4 fruit fly cellular contexts compared by ENCODE assay signal in genomic region chr2L:14409428-14409933, dm6.
TF ChIP-seq lines count a peak whose summit lies in the region.

TSS of gene elB (minus strand) at chr2L:14409549.

TF ChIP-seq in whole organism, adult, 20 proteins besides CTCF, POLR2A, EP300 and RAD21 (continued from another document):
- TF ChIP-seq CG5204 (GFP tag; optimal IDR thresholded peaks at IDR 0.05; lab: Kevin White, UChicago), result no peak
- peak; percentile 34 for TF ChIP-seq pad (GFP tag; optimal IDR thresholded peaks at IDR 0.05; lab: Kevin White, UChicago)

TF ChIP-seq in whole organism, embryonic, 481 proteins besides CTCF, POLR2A, EP300 and RAD21 (continued from another document and continues in another):
- TF ChIP-seq az2 (GFP tag; optimal IDR thresholded peaks at IDR 0.05; lab: Kevin White, UChicago) (no peak), CG9932 (GFP tag; IDR thresholded peaks at IDR 0.05; lab: Robert Waterston, UW) (peak; percentile 39; the same call in 1 of the 2 replicates), Bgb (GFP tag; IDR thresholded peaks at IDR 0.05; lab: Robert Waterston, UW; ENCODE audit: partially characterized antibody) (peak; percentile 40; the same call in 1 of the 2 replicates), TFAM (GFP tag; optimal IDR thresholded peaks at IDR 0.05; lab: Kevin White, UChicago) (no peak), CG1647 (GFP tag; optimal IDR thresholded peaks at IDR 0.05; lab: Kevin White, UChicago) (no peak), sna (GFP tag; IDR thresholded peaks at IDR 0.05; lab: Robert Waterston, UW; ENCODE audit: partially characterized antibody) (peak; percentile 70), nom (GFP tag; optimal IDR thresholded peaks at IDR 0.05; lab: Kevin White, UChicago) (peak; percentile 48), sqz (GFP tag; optimal IDR thresholded peaks at IDR 0.05; lab: Kevin White, UChicago) (peak; percentile 1), slbo (GFP tag; IDR thresholded peaks at IDR 0.05; lab: Robert Waterston, UW) (0 out of 2 replicates have a peak, but pooled peaks have one; percentile 23), ab (GFP tag; optimal IDR thresholded peaks at IDR 0.05; lab: Kevin White, UChicago) (no peak), scrt (GFP tag; optimal IDR thresholded peaks at IDR 0.05; lab: Kevin White, UChicago) (peak; percentile 99), CG14965 (GFP tag; optimal IDR thresholded peaks at IDR 0.05; lab: Kevin White, UChicago; ENCODE audit: borderline replicate concordance) (no peak), zen2 (GFP tag; IDR thresholded peaks at IDR 0.05; lab: Robert Waterston, UW; ENCODE audit: partially characterized antibody) (peak; percentile 91), CG11504 (tag; optimal IDR thresholded peaks at IDR 0.05; lab: Kevin White, UChicago) (no peak), CG11696 (GFP tag; IDR thresholded peaks at IDR 0.05; lab: Robert Waterston, UW) (no peak; the same call in 1 of the 2 replicates), Ptx1 (GFP tag; IDR thresholded peaks at IDR 0.05; lab: Robert Waterston, UW) (no peak), CG33557 (GFP tag; optimal IDR thresholded peaks at IDR 0.05; lab: Kevin White, UChicago) (no peak), CG17568 (GFP tag; optimal IDR thresholded peaks at IDR 0.05; lab: Kevin White, UChicago) (peak; percentile 15), bsh (GFP tag; optimal IDR thresholded peaks at IDR 0.05; lab: Kevin White, UChicago) (peak in 1 of 2 experiments; percentile 12), CG8290 (GFP tag; optimal IDR thresholded peaks at IDR 0.05; lab: Kevin White, UChicago) (no peak), CG8290 (tag; optimal IDR thresholded peaks at IDR 0.05; lab: Kevin White, UChicago) (peak in 1 of 2 experiments; percentile 64), kni (GFP tag; optimal IDR thresholded peaks at IDR 0.05; lab: Kevin White, UChicago) (peak; percentile 78), grau (tag; optimal IDR thresholded peaks at IDR 0.05; lab: Kevin White, UChicago) (no peak), peb (GFP tag; IDR thresholded peaks at IDR 0.05; lab: Robert Waterston, UW) (0 out of 2 replicates have a peak, but pooled peaks have one; percentile 13), sisA (GFP tag; IDR thresholded peaks at IDR 0.05; lab: Robert Waterston, UW) (no peak), gfzf (GFP tag; optimal IDR thresholded peaks at IDR 0.05; lab: Kevin White, UChicago) (no peak), CG11456 (GFP tag; IDR thresholded peaks at IDR 0.05; lab: Robert Waterston, UW) (no peak), CG18619 (GFP tag; optimal IDR thresholded peaks at IDR 0.05; lab: Kevin White, UChicago) (peak; percentile 8), CG10321 (GFP tag; IDR thresholded peaks at IDR 0.05; lab: Robert Waterston, UW) (0 out of 2 replicates have a peak, but pooled peaks have one; percentile 6), CG11247 (GFP tag; IDR thresholded peaks at IDR 0.05; lab: Robert Waterston, UW) (no peak), CG30403 (GFP tag; optimal IDR thresholded peaks at IDR 0.05; lab: Kevin White, UChicago) (no peak), CG18011 (GFP tag; optimal IDR thresholded peaks at IDR 0.05; lab: Kevin White, UChicago) (no peak), CG32532 (GFP tag; IDR thresholded peaks at IDR 0.05; lab: Robert Waterston, UW) (peak; percentile 80; the same call in 1 of the 2 replicates), Max (GFP tag; optimal IDR thresholded peaks at IDR 0.05; lab: Kevin White, UChicago) (no peak), nau (GFP tag; optimal IDR thresholded peaks at IDR 0.05; lab: Kevin White, UChicago) (peak; percentile 23), chinmo (GFP tag; IDR thresholded peaks at IDR 0.05; lab: Robert Waterston, UW; ENCODE audit: partially characterized antibody) (peak; percentile 96; the same call in 3 of the 4 replicates), sob (GFP tag; IDR thresholded peaks at IDR 0.05; lab: Robert Waterston, UW) (peak; percentile 64; the same call in 1 of the 2 replicates), Atf-2 (GFP tag; optimal IDR thresholded peaks at IDR 0.05; lab: Kevin White, UChicago) (no peak), Bdp1 (GFP tag; optimal IDR thresholded peaks at IDR 0.05; lab: Kevin White, UChicago) (no peak), abd-A (tag; optimal IDR thresholded peaks at IDR 0.05; lab: Kevin White, UChicago) (peak; percentile 81)

TF ChIP-seq in whole organism, prepupa, 60 proteins besides CTCF, POLR2A, EP300 and RAD21 (continued from another document):
- TF ChIP-seq Hr4 (GFP tag; optimal IDR thresholded peaks at IDR 0.05; lab: Kevin White, UChicago), result no peak
- no peak for TF ChIP-seq Gug (GFP tag; IDR thresholded peaks at IDR 0.05; lab: Robert Waterston, UW)
- TF ChIP-seq Sox14 (GFP tag; optimal IDR thresholded peaks at IDR 0.05; lab: Kevin White, UChicago), result peak; percentile 55
- peak; percentile 70 for TF ChIP-seq CG1621 (tag; optimal IDR thresholded peaks at IDR 0.05; lab: Kevin White, UChicago)
- TF ChIP-seq CG10669 (GFP tag; optimal IDR thresholded peaks at IDR 0.05; lab: Kevin White, UChicago), result no peak
- TF ChIP-seq CG15336 (GFP tag; IDR thresholded peaks at IDR 0.05; lab: Robert Waterston, UW), result peak; percentile 73; the same call in 1 of the 2 replicates
- TF ChIP-seq CG8119 (GFP tag; IDR thresholded peaks at IDR 0.05; lab: Robert Waterston, UW), result peak; percentile 46; the same call in 2 of the 3 replicates
- peak; percentile 17 for TF ChIP-seq Eip93F (GFP tag; optimal IDR thresholded peaks at IDR 0.05; lab: Kevin White, UChicago)
- peak; percentile 5 for TF ChIP-seq esn (GFP tag; optimal IDR thresholded peaks at IDR 0.05; lab: Kevin White, UChicago)
- TF ChIP-seq fd85E (GFP tag; optimal IDR thresholded peaks at IDR 0.05; lab: Kevin White, UChicago), result peak; percentile 13
- TF ChIP-seq CG6854 (GFP tag; optimal IDR thresholded peaks at IDR 0.05; lab: Kevin White, UChicago), result peak; percentile 76
- TF ChIP-seq eg (GFP tag; IDR thresholded peaks at IDR 0.05; lab: Robert Waterston, UW), result peak; percentile 50; the same call in 1 of the 3 replicates
- peak; percentile 38 to 66 for TF ChIP-seq ss (GFP tag; optimal IDR thresholded peaks at IDR 0.05; lab: Kevin White, UChicago)
- TF ChIP-seq Met (GFP tag; optimal IDR thresholded peaks at IDR 0.05; lab: Kevin White, UChicago), result no peak
- no peak for TF ChIP-seq Hr39 (GFP tag; optimal IDR thresholded peaks at IDR 0.05; lab: Kevin White, UChicago)
- TF ChIP-seq CG6163 (GFP tag; IDR thresholded peaks at IDR 0.05; lab: Robert Waterston, UW), result peak; percentile 62; the same call in 1 of the 3 replicates
- TF ChIP-seq svp (GFP tag; lab: Kevin White, UChicago), result peak; percentile 66

TF ChIP-seq in whole organism, pupa, 21 proteins besides CTCF, POLR2A, EP300 and RAD21 (continued from another document):
- peak; percentile 77 for TF ChIP-seq fd96Ca (GFP tag; IDR thresholded peaks at IDR 0.05; lab: Robert Waterston, UW)
